Worm (Caenorhabditis elegans) whole organism, late embryonic: ENCODE results near the gene pigs-1.

ENCODE experiments used
- ama-1 ChIP-seq: fragments of 150-350 bp; optimal IDR thresholded peaks from 2 replicates; lab custom pipeline; 2014
- ceh-2 ChIP-seq: sonication (generic microtip); optimal IDR thresholded peaks from 2 replicates; lab custom pipeline; 2016; ENCODE audit warnings: missing genotype, missing genetic modification characterization, missing compliant biosample characterization
- ceh-30 ChIP-seq: fragments of 150-350 bp; optimal IDR thresholded peaks from 2 replicates; lab custom pipeline; 2014; ENCODE audit warnings: missing biosample characterization, missing genetic modification characterization
- nhr-11 ChIP-seq: fragments of 150-350 bp; optimal IDR thresholded peaks from 2 replicates; lab custom pipeline; 2014; ENCODE audit warnings: missing biosample characterization, missing genetic modification characterization
- npax-4 ChIP-seq: sonication (generic microtip); optimal IDR thresholded peaks from 2 replicates; lab custom pipeline; 2016; ENCODE audit warnings: missing genetic modification characterization, missing compliant biosample characterization
- pag-3 ChIP-seq: sonication (generic microtip); optimal IDR thresholded peaks from 2 replicates; lab custom pipeline; 2016; ENCODE audit warnings: missing compliant biosample characterization, missing genetic modification characterization, borderline replicate concordance
- pat-9 ChIP-seq: fragments of 200-800 bp; sonication (Bioruptor generic); optimal IDR thresholded peaks from 2 replicates; lab custom pipeline; 2018; ENCODE audit warnings: mild to moderate bottlenecking, missing genetic modification characterization, moderate library complexity, missing compliant biosample characterization
- pax-1 ChIP-seq: fragments of 150-350 bp; optimal IDR thresholded peaks from 2 replicates; lab custom pipeline; 2014; ENCODE audit warnings: missing biosample characterization, missing genetic modification characterization
- rnt-1 ChIP-seq: sonication (generic microtip); optimal IDR thresholded peaks from 2 replicates; lab custom pipeline; 2016; ENCODE audit warnings: missing genetic modification characterization, missing compliant biosample characterization
- tbx-2 ChIP-seq: sonication (generic microtip); optimal IDR thresholded peaks from 2 replicates; lab custom pipeline; 2016; ENCODE audit warnings: missing genetic modification characterization, missing compliant biosample characterization
- unc-42 ChIP-seq: sonication (generic microtip); optimal IDR thresholded peaks from 2 replicates; lab custom pipeline; 2016; ENCODE audit warnings: missing genotype, missing genetic modification characterization, missing compliant biosample characterization
- unc-55 ChIP-seq: sonication (generic microtip); optimal IDR thresholded peaks from 2 replicates; lab custom pipeline; 2017; ENCODE audit warnings: missing biosample characterization, missing genetic modification reagents, missing genetic modification characterization

- TF ChIP-seq pax-1 (tag; lab: Kevin White, UChicago), result no peak
- TF ChIP-seq tbx-2, result no peak
- TF ChIP-seq npax-4 (tag; lab: Kevin White, UChicago), result no peak
- TF ChIP-seq rnt-1 (tag; lab: Kevin White, UChicago), result no peak
- no peak for TF ChIP-seq unc-42 (tag; lab: Kevin White, UChicago)
- no peak for TF ChIP-seq unc-55 (GFP tag; lab: Kevin White, UChicago)
- TF ChIP-seq nhr-11 (tag; lab: Kevin White, UChicago), result no peak
- no peak for TF ChIP-seq pag-3 (tag; lab: Kevin White, UChicago)
- no peak for TF ChIP-seq pat-9
- no peak for TF ChIP-seq ceh-2
- no peak for TF ChIP-seq ceh-30 (tag; lab: Kevin White, UChicago)
- TF ChIP-seq ama-1 (lab: Kevin White, UChicago), result no peak
These were observed 8.8 kb upstream of the pigs-1 start, which contains the start of gene ttr-53 for ce11 chrIV:10157489-10158088.
